Fruit fly (Drosophila melanogaster): ENCODE results near the gene Cpr97Eb.

DNA sequence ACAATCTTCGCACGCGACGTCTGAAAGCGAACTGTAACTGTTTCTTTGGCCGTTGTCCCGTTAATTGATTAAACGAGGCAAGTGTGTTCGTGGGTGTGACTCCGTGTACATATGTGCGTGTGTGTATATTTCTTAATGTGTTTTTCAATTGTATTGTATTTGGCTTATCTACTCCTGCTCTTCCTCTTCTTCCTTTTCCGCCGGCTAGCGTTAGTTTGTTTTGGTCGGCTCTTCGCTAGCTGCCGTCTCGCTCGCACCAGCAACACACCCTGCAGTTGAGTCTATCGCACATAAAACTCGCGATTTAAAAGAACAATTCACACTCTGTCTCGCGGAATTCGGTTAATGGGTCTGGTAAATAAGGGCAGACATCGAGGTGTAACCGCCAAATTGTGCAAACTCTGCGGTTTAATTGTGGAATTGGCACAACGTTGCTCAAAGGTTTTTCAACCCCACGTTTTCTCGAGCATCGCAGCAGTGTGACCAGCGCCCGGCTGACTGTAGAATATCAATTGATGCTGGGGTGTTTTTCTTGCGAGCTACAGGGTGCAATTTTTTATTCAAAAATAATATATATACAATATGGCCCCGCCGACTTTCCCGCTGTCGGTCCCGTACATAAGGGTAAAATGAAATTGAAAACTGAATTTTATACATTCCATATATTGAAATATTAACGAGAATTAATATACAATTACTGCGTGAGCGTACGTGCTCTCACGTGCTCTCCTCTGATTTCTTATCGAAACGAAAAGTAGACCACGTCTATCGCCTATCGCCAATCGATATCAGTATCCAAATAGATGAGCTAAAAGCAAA is 21.1 kb upstream of the Cpr97Eb start, which contains the start of the genes gb and CG5815:
- TF ChIP-seq CTCF (optimal IDR thresholded peaks at IDR 0.05) = no peak
- TF ChIP-seq CG8478 (optimal IDR thresholded peaks at IDR 0.05) = no peak
